Fruit fly (Drosophila melanogaster) whole organism, embryonic: ENCODE measurements around the gene pps.
A peak's percentile ranks its signal among the peaks of the same experiment; 100 is the strongest.

ENCODE experiments used
- Atf3 ChIP-seq: fragments of 200-800 bp; sonication (Bioruptor generic); optimal IDR thresholded peaks from 3 replicates; lab custom pipeline; 2016; ENCODE audit warnings: missing biosample characterization, missing genetic modification characterization
- Bgb ChIP-seq: fragments of 200-800 bp; sonication (Bioruptor generic); IDR thresholded peaks from 2 replicates; pipeline ENCODE4 v1.3.6; 2022; ENCODE audit warnings: missing biosample characterization, missing genetic modification characterization; ENCODE audit not compliant: partially characterized antibody
- CG10147 ChIP-seq: fragments of 200-800 bp; sonication (Bioruptor generic); optimal IDR thresholded peaks from 2 replicates; lab custom pipeline; 2019; ENCODE audit warnings: missing biosample characterization, mild to moderate bottlenecking, missing genetic modification characterization, moderate library complexity
- CG10209 ChIP-seq: fragments of 200-800 bp; sonication (Bioruptor generic); optimal IDR thresholded peaks from 3 replicates; lab custom pipeline; 2017; ENCODE audit warnings: missing biosample characterization, mild to moderate bottlenecking, missing genetic modification characterization, missing genetic modification reagents
- CG11085 ChIP-seq: fragments of 200-800 bp; sonication (Bioruptor generic); IDR thresholded peaks from 2 replicates; pipeline ENCODE4 v1.3.6; 2022; ENCODE audit warnings: missing biosample characterization, missing genetic modification characterization
- CG11247 ChIP-seq: fragments of 200-800 bp; sonication (Bioruptor generic); IDR thresholded peaks from 2 replicates; pipeline ENCODE4 v1.3.6; 2022; ENCODE audit warnings: missing biosample characterization, missing genetic modification characterization
- CG12155 ChIP-seq: fragments of 200-800 bp; sonication (Bioruptor generic); optimal IDR thresholded peaks from 3 replicates; lab custom pipeline; 2016; ENCODE audit warnings: missing biosample characterization, missing genetic modification characterization
- CG14710 ChIP-seq: fragments of 200-800 bp; sonication (Bioruptor generic); optimal IDR thresholded peaks from 3 replicates; lab custom pipeline; 2019; ENCODE audit warnings: missing biosample characterization, mild to moderate bottlenecking, missing genetic modification characterization, moderate library complexity
- CG15514 ChIP-seq: fragments of 200-800 bp; sonication (Bioruptor generic); optimal IDR thresholded peaks from 3 replicates; lab custom pipeline; 2017; ENCODE audit warnings: missing biosample characterization, missing genetic modification characterization, mild to moderate bottlenecking, moderate library complexity, missing genetic modification reagents
- CG2116 ChIP-seq: fragments of 200-800 bp; sonication (Bioruptor generic); optimal IDR thresholded peaks from 3 replicates; lab custom pipeline; 2018; ENCODE audit warnings: missing biosample characterization, mild to moderate bottlenecking, missing genetic modification characterization
- CG3065 ChIP-seq: fragments of 200-800 bp; sonication (Bioruptor generic); optimal IDR thresholded peaks from 2 replicates; lab custom pipeline; 2016; ENCODE audit warnings: missing biosample characterization, missing genetic modification characterization
- CG33557 ChIP-seq: fragments of 200-800 bp; sonication (Bioruptor generic); optimal IDR thresholded peaks from 2 replicates; lab custom pipeline; 2019; ENCODE audit warnings: missing biosample characterization, mild to moderate bottlenecking, missing genetic modification characterization, moderate library complexity
- CG34224 ChIP-seq: fragments of 200-800 bp; sonication (Bioruptor generic); IDR thresholded peaks from 3 replicates; pipeline ENCODE4 v1.3.6; 2022; ENCODE audit warnings: missing biosample characterization, missing genetic modification characterization; ENCODE audit not compliant: partially characterized antibody
- CG34422 ChIP-seq: fragments of 200-800 bp; sonication (Bioruptor generic); IDR thresholded peaks from 3 replicates; pipeline ENCODE4 v1.3.6; 2022; ENCODE audit warnings: missing biosample characterization, missing genetic modification characterization
- CG4424 ChIP-seq: fragments of 200-800 bp; sonication (Bioruptor generic); optimal IDR thresholded peaks from 3 replicates; lab custom pipeline; 2016; ENCODE audit warnings: missing biosample characterization, missing genetic modification characterization
- CG6254 ChIP-seq: fragments of 200-800 bp; sonication (Bioruptor generic); optimal IDR thresholded peaks from 3 replicates; lab custom pipeline; 2017; ENCODE audit warnings: mild to moderate bottlenecking, missing biosample characterization, missing genetic modification reagents, missing genetic modification characterization
- CG6791 ChIP-seq: fragments of 200-800 bp; sonication (Bioruptor generic); IDR thresholded peaks from 3 replicates; pipeline ENCODE4 v1.3.6; 2022; ENCODE audit warnings: missing biosample characterization, missing genetic modification characterization; ENCODE audit not compliant: partially characterized antibody
- CG6854 ChIP-seq: fragments of 200-800 bp; sonication (Bioruptor generic); optimal IDR thresholded peaks from 3 replicates; lab custom pipeline; 2017; ENCODE audit warnings: missing biosample characterization, mild to moderate bottlenecking, missing genetic modification characterization
- CG9437 ChIP-seq: fragments of 200-800 bp; sonication (Bioruptor generic); optimal IDR thresholded peaks from 2 replicates; lab custom pipeline; 2018; ENCODE audit warnings: missing biosample characterization, mild to moderate bottlenecking, missing genetic modification characterization
- CG9727 ChIP-seq: fragments of 200-800 bp; sonication (Bioruptor generic); optimal IDR thresholded peaks from 3 replicates; lab custom pipeline; 2017; ENCODE audit warnings: missing biosample characterization, mild to moderate bottlenecking, missing genetic modification characterization
- CG9797 ChIP-seq: fragments of 200-800 bp; sonication (Bioruptor generic); optimal IDR thresholded peaks from 3 replicates; lab custom pipeline; 2018; ENCODE audit warnings: missing biosample characterization, mild to moderate bottlenecking, missing genetic modification characterization
- CkIIα-i1 ChIP-seq: fragments of 200-800 bp; sonication (Bioruptor generic); IDR thresholded peaks from 2 replicates; pipeline ENCODE4 v1.3.6; 2022; ENCODE audit warnings: missing biosample characterization, missing genetic modification characterization
- Dip3 ChIP-seq: fragments of 200-800 bp; sonication (Bioruptor generic); optimal IDR thresholded peaks from 3 replicates; lab custom pipeline; 2016; ENCODE audit warnings: missing biosample characterization, missing genetic modification characterization
- Fer1 ChIP-seq: fragments of 200-800 bp; sonication (Bioruptor generic); optimal IDR thresholded peaks from 2 replicates; lab custom pipeline; 2017; ENCODE audit warnings: missing biosample characterization, mild to moderate bottlenecking, missing genetic modification characterization
- HLH4C ChIP-seq: fragments of 200-800 bp; sonication (Bioruptor generic); IDR thresholded peaks from 3 replicates; pipeline ENCODE4 v1.3.6; 2022; ENCODE audit warnings: missing biosample characterization, missing genetic modification characterization; ENCODE audit not compliant: partially characterized antibody
- Hr3 ChIP-seq: fragments of 200-800 bp; sonication (Bioruptor generic); optimal IDR thresholded peaks from 3 replicates; lab custom pipeline; 2016; ENCODE audit warnings: missing biosample characterization, missing genetic modification characterization
- Hr39 ChIP-seq: fragments of >200 bp; optimal IDR thresholded peaks from 2 replicates; lab custom pipeline; 2017
- Jarid2 ChIP-seq: fragments of 200-800 bp; sonication (Bioruptor generic); optimal IDR thresholded peaks from 3 replicates; lab custom pipeline; 2017; ENCODE audit warnings: mild to moderate bottlenecking, missing biosample characterization, missing genetic modification reagents, missing genetic modification characterization
- Oli ChIP-seq: fragments of 200-800 bp; sonication (Bioruptor generic); optimal IDR thresholded peaks from 2 replicates; lab custom pipeline; 2018; ENCODE audit warnings: missing biosample characterization, mild to moderate bottlenecking, missing genetic modification characterization, moderate library complexity
- Trl ChIP-seq, 3 experiments: fragments of >200 bp in 2 of 3; fragments of 200-800 bp in 1 of 3; sonication (Bioruptor generic) in 1 of 3; optimal IDR thresholded peaks; 2 replicates in 1 of 3; 3 replicates in 2 of 3; lab custom pipeline; 2016 to 2017; ENCODE audit warnings: missing biosample characterization in 1 of 3, missing genetic modification characterization in 1 of 3
- bsh ChIP-seq, 2 experiments: fragments of 200-800 bp; sonication (Bioruptor generic); optimal IDR thresholded peaks; 2 replicates each; lab custom pipeline; 2017 to 2018; ENCODE audit warnings: mild to moderate bottlenecking in 2 of 2, missing biosample characterization in 2 of 2, missing genetic modification characterization in 2 of 2, moderate library complexity in 1 of 2
- chinmo ChIP-seq: fragments of 200-800 bp; sonication (Bioruptor generic); IDR thresholded peaks from 4 replicates; pipeline ENCODE4 v1.3.6; 2022; ENCODE audit warnings: missing biosample characterization, missing genetic modification characterization; ENCODE audit not compliant: partially characterized antibody
- da ChIP-seq: fragments of 200-800 bp; sonication (Bioruptor generic); optimal IDR thresholded peaks from 2 replicates; lab custom pipeline; 2016; ENCODE audit warnings: missing biosample characterization, missing genetic modification characterization
- dm ChIP-seq: fragments of 200-800 bp; sonication (Bioruptor generic); optimal IDR thresholded peaks from 3 replicates; lab custom pipeline; 2016; ENCODE audit warnings: missing biosample characterization, missing genetic modification characterization
- fd64A ChIP-seq: fragments of 200-800 bp; sonication (Bioruptor generic); optimal IDR thresholded peaks from 3 replicates; lab custom pipeline; 2018; ENCODE audit warnings: missing biosample characterization, mild to moderate bottlenecking, missing genetic modification characterization
- gcm2 ChIP-seq: fragments of 200-800 bp; sonication (Bioruptor generic); optimal IDR thresholded peaks from 2 replicates; lab custom pipeline; 2016; ENCODE audit warnings: missing biosample characterization, missing genetic modification characterization
- h ChIP-seq: fragments of >200 bp; optimal IDR thresholded peaks from 2 replicates; lab custom pipeline; 2017
- hb ChIP-seq: fragments of 200-800 bp; sonication (Bioruptor generic); IDR thresholded peaks from 3 replicates; pipeline ENCODE4 v1.3.6; 2022; ENCODE audit warnings: missing biosample characterization, missing genetic modification characterization; ENCODE audit not compliant: partially characterized antibody
- kay ChIP-seq: fragments of 200-800 bp; sonication (Bioruptor generic); optimal IDR thresholded peaks from 2 replicates; lab custom pipeline; 2016; ENCODE audit warnings: missing biosample characterization, missing genetic modification characterization
- lbe ChIP-seq: fragments of 200-800 bp; sonication (Bioruptor generic); optimal IDR thresholded peaks from 2 replicates; lab custom pipeline; 2016; ENCODE audit warnings: missing biosample characterization, mild to moderate bottlenecking, missing genetic modification characterization
- lov ChIP-seq, 2 experiments: fragments of 200-800 bp in 1 of 2; fragments of >200 bp in 1 of 2; sonication (Bioruptor generic) in 1 of 2; IDR thresholded peaks in 1 of 2; optimal IDR thresholded peaks in 1 of 2; 2 replicates in 1 of 2; 3 replicates in 1 of 2; pipeline versions ENCODE4 v1.3.6 to Lab custom; 2017 to 2022; ENCODE audit warnings: missing biosample characterization in 1 of 2, missing genetic modification characterization in 1 of 2
- mam ChIP-seq: fragments of 200-800 bp; sonication (Bioruptor generic); optimal IDR thresholded peaks from 3 replicates; lab custom pipeline; 2016; ENCODE audit warnings: missing biosample characterization, missing genetic modification characterization
- nmo ChIP-seq: fragments of 200-800 bp; sonication (Bioruptor generic); optimal IDR thresholded peaks from 2 replicates; lab custom pipeline; 2018; ENCODE audit warnings: missing biosample characterization, mild to moderate bottlenecking, missing genetic modification characterization, moderate library complexity
- prd ChIP-seq, 3 experiments: fragments of >200 bp in 2 of 3; fragments of 200-800 bp in 1 of 3; sonication (Bioruptor generic) in 1 of 3; optimal IDR thresholded peaks in 2 of 3; IDR thresholded peaks in 1 of 3; 2 replicates in 2 of 3; 3 replicates in 1 of 3; pipeline versions ENCODE4 v1.3.6 to Lab custom; 2017 to 2022; ENCODE audit warnings: missing biosample characterization in 1 of 3, missing genetic modification characterization in 1 of 3
- pzg ChIP-seq: fragments of 200-800 bp; sonication (Bioruptor generic); optimal IDR thresholded peaks from 3 replicates; lab custom pipeline; 2018; ENCODE audit warnings: missing biosample characterization, mild to moderate bottlenecking, missing genetic modification characterization, moderate library complexity
- stwl ChIP-seq: fragments of 200-800 bp; sonication (Bioruptor generic); optimal IDR thresholded peaks from 3 replicates; lab custom pipeline; 2018; ENCODE audit warnings: missing biosample characterization, mild to moderate bottlenecking, missing genetic modification characterization, moderate library complexity
- tna ChIP-seq: fragments of 200-800 bp; sonication (Bioruptor generic); IDR thresholded peaks from 2 replicates; pipeline ENCODE4 v1.3.6; 2022; ENCODE audit warnings: missing biosample characterization, missing genetic modification characterization; ENCODE audit not compliant: partially characterized antibody
- vnd ChIP-seq: fragments of 200-800 bp; sonication (Bioruptor generic); IDR thresholded peaks from 3 replicates; pipeline ENCODE4 v1.3.6; 2022; ENCODE audit warnings: missing biosample characterization, missing genetic modification characterization; ENCODE audit not compliant: partially characterized antibody

Gene pps

DNA sequence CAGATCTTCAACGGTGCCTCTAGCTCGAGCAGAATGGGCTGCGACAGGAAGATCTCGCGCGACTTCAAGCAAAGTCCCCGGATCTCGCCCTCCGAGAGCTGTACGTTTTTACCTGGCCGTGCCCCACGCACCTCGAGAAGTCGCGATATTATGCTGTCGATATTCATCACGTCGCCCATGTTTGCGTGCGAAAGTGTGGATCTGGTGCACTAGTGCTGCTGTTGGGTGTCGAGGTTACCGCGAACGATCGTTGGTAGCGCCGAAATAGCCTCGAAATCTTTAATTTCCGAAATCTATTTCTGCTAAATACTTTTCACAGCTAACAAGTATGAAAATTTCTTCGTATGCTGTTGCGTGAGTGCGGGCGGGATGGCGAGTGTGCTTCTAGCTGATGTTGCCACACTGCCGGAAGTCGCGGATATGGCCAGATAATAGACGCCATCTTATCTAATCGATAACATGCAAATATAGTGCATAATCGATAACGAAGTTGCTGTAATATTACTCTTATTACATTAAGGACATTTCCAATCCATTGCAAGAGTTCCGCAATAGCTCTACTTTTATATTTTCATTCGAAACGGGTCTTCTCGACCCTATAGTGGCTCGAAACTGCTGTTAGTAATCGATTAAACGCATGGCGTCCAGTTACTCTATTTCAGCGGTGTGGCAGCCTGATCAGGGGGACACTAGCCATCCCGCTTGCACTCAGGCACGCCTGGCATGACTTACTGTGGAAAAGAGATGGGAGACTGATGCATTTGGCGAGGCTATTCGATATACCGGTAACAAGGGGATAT, 12.1 kb downstream of the pps start, which contains the start of gene Pp1-87B (continued):
- no peak for TF ChIP-seq prd (optimal IDR thresholded peaks at IDR 0.05; lab: Kevin White, UChicago)
- TF ChIP-seq prd (GFP tag; IDR thresholded peaks at IDR 0.05; lab: Robert Waterston, UW), result peak; percentile 22; the same call in 1 of the 3 replicates
- no peak for TF ChIP-seq hb (GFP tag; lab: Robert Waterston, UW)
- no peak for TF ChIP-seq CkIIα-i1 (GFP tag; lab: Robert Waterston, UW)
- TF ChIP-seq Hr3, result no peak
- peak; percentile 66; the same call in 2 of the 3 replicates for TF ChIP-seq HLH4C (GFP tag; lab: Robert Waterston, UW)
- peak; percentile 77 for TF ChIP-seq pzg
- TF ChIP-seq CG14710 (tag; lab: Kevin White, UChicago), result peak; percentile 76
- TF ChIP-seq CG10209 (GFP tag; lab: Kevin White, UChicago), result peak; percentile 18
- peak; percentile 55; the same call in 2 of the 3 replicates for TF ChIP-seq CG6791 (GFP tag; lab: Robert Waterston, UW)
- TF ChIP-seq bsh (GFP tag; optimal IDR thresholded peaks at IDR 0.05; lab: Kevin White, UChicago), result no peak
- TF ChIP-seq vnd (GFP tag; lab: Robert Waterston, UW), result peak; percentile 56; the same call in 2 of the 3 replicates
- TF ChIP-seq lov (optimal IDR thresholded peaks at IDR 0.05; lab: Kevin White, UChicago), result no peak
- TF ChIP-seq lov (GFP tag; IDR thresholded peaks at IDR 0.05; lab: Robert Waterston, UW), result no peak
- no peak for TF ChIP-seq CG6854 (GFP tag; lab: Kevin White, UChicago)
- peak; percentile 14 for TF ChIP-seq Fer1 (GFP tag; lab: Kevin White, UChicago)
- TF ChIP-seq mam (GFP tag; lab: Kevin White, UChicago), result no peak
- TF ChIP-seq CG3065, result no peak
- TF ChIP-seq CG9437 (GFP tag; lab: Kevin White, UChicago), result peak; percentile 37
- TF ChIP-seq CG4424 (GFP tag; lab: Kevin White, UChicago), result peak; percentile 8
- TF ChIP-seq CG34422 (GFP tag; lab: Robert Waterston, UW), result peak; percentile 31; the same call in 1 of the 3 replicates
- TF ChIP-seq Hr39, result no peak
- peak; percentile 49 for TF ChIP-seq CG9797 (GFP tag; lab: Kevin White, UChicago)
- TF ChIP-seq CG11085, result no peak
- TF ChIP-seq fd64A (GFP tag; lab: Kevin White, UChicago), result no peak
- TF ChIP-seq CG12155 (GFP tag; lab: Kevin White, UChicago), result no peak
- TF ChIP-seq kay, result no peak
- TF ChIP-seq h (lab: Kevin White, UChicago), result no peak
- TF ChIP-seq Atf3 (GFP tag; lab: Kevin White, UChicago), result no peak
- TF ChIP-seq Jarid2 (GFP tag; lab: Kevin White, UChicago), result no peak
- TF ChIP-seq Trl (optimal IDR thresholded peaks at IDR 0.05; lab: Kevin White, UChicago), result no peak
- peak; percentile 7 for TF ChIP-seq Trl (GFP tag; optimal IDR thresholded peaks at IDR 0.05; lab: Kevin White, UChicago)
- no peak for TF ChIP-seq Bgb (GFP tag; lab: Robert Waterston, UW)
- TF ChIP-seq CG10147, result no peak
- TF ChIP-seq CG15514, result no peak
- TF ChIP-seq gcm2, result no peak
- no peak for TF ChIP-seq CG33557 (GFP tag; lab: Kevin White, UChicago)
- TF ChIP-seq Oli (tag; lab: Kevin White, UChicago), result no peak

dm6 chr3R:12426310-12426653, 12.7 kb downstream of the pps start, which contains the start of gene NANS:
NANS (plus strand) TSS chr3R:12426578.
- TF ChIP-seq chinmo (0 out of 4 replicates have a peak, but pooled peaks have one; percentile 64), da (GFP tag; lab: Kevin White, UChicago) (no peak), CG34224 (GFP tag; lab: Robert Waterston, UW) (peak; percentile 65), CG9727 (GFP tag; lab: Kevin White, UChicago) (no peak), CG11247 (no peak), CG2116 (no peak), tna (GFP tag; lab: Robert Waterston, UW) (0 out of 2 replicates have a peak, but pooled peaks have one; percentile 31), dm (GFP tag; lab: Kevin White, UChicago) (no peak), CG6254 (GFP tag; lab: Kevin White, UChicago) (no peak), lbe (GFP tag; lab: Kevin White, UChicago) (peak; percentile 17), nmo (GFP tag; lab: Kevin White, UChicago) (no peak), stwl (tag; lab: Kevin White, UChicago) (peak; percentile 6), Dip3 (no peak)
